Fruit fly (Drosophila melanogaster): ENCODE data around the gene fabp.

Gene fabp

dm6 chr3R:11557492-11557965, 9.3 kb downstream of the fabp start, which contains the start of gene CG10898 (continued):
- TF ChIP-seq CG1024 (GFP tag; IDR thresholded peaks at IDR 0.05) (peak; percentile 80), CG4360 (GFP tag; IDR thresholded peaks at IDR 0.05) (0 out of 2 replicates have a peak, but pooled peaks have one; percentile 32), prd (optimal IDR thresholded peaks at IDR 0.05) (no peak), prd (GFP tag; IDR thresholded peaks at IDR 0.05) (peak; percentile 89), CG7556 (GFP tag; optimal IDR thresholded peaks at IDR 0.05) (peak; percentile 60), ara (GFP tag; IDR thresholded peaks at IDR 0.05) (peak; percentile 76), CG12769 (tag; optimal IDR thresholded peaks at IDR 0.05) (peak; percentile 84), CG1602 (GFP tag; optimal IDR thresholded peaks at IDR 0.05) (peak; percentile 74), Nf-YB (GFP tag; optimal IDR thresholded peaks at IDR 0.05) (peak; percentile 42), CoRest (tag; optimal IDR thresholded peaks at IDR 0.05) (peak; percentile 89), crp (GFP tag; optimal IDR thresholded peaks at IDR 0.05) (peak in 1 of 2 experiments; percentile 60), zfh1 (GFP tag; IDR thresholded peaks at IDR 0.05) (peak; percentile 87), Gsc (GFP tag; IDR thresholded peaks at IDR 0.05) (peak; percentile 42; the same call in 1 of the 2 replicates), CG11247 (GFP tag; IDR thresholded peaks at IDR 0.05) (peak; percentile 79), Atf6 (GFP tag; IDR thresholded peaks at IDR 0.05) (peak; percentile 87), CG9932 (GFP tag; IDR thresholded peaks at IDR 0.05) (peak; percentile 91), CG9876 (GFP tag; optimal IDR thresholded peaks at IDR 0.05) (peak; percentile 73), CG30431 (GFP tag; optimal IDR thresholded peaks at IDR 0.05) (peak; percentile 61), hth (optimal IDR thresholded peaks at IDR 0.05) (no peak), CG14050 (GFP tag; IDR thresholded peaks at IDR 0.05) (peak; percentile 79), Pdp1 (GFP tag; optimal IDR thresholded peaks at IDR 0.05) (peak; percentile 81 to 89), tx (GFP tag; optimal IDR thresholded peaks at IDR 0.05) (peak; percentile 86), CG14014 (GFP tag; IDR thresholded peaks at IDR 0.05) (peak; percentile 79; the same call in 1 of the 2 replicates), yki (optimal IDR thresholded peaks at IDR 0.05) (no peak), Meics (GFP tag; optimal IDR thresholded peaks at IDR 0.05) (peak; percentile 74), Kr (GFP tag; optimal IDR thresholded peaks at IDR 0.05) (no peak), Dbx (GFP tag; IDR thresholded peaks at IDR 0.05) (peak; percentile 83), sug (tag; optimal IDR thresholded peaks at IDR 0.05) (peak; percentile 74), nmo (GFP tag; optimal IDR thresholded peaks at IDR 0.05) (peak; percentile 93), CG3726 (GFP tag; IDR thresholded peaks at IDR 0.05) (peak; percentile 82), btn (GFP tag; optimal IDR thresholded peaks at IDR 0.05) (peak; percentile 13), CG33557 (GFP tag; optimal IDR thresholded peaks at IDR 0.05) (peak; percentile 40), CG7271 (tag; optimal IDR thresholded peaks at IDR 0.05) (peak; percentile 25), pb (GFP tag; optimal IDR thresholded peaks at IDR 0.05) (peak; percentile 61), CG7372 (GFP tag; IDR thresholded peaks at IDR 0.05) (peak; percentile 77), chn (GFP tag; optimal IDR thresholded peaks at IDR 0.05) (peak; percentile 85), CG32532 (GFP tag; IDR thresholded peaks at IDR 0.05) (peak; percentile 90), CG16815 (GFP tag; optimal IDR thresholded peaks at IDR 0.05) (peak; percentile 64), CG2875 (GFP tag; optimal IDR thresholded peaks at IDR 0.05) (peak; percentile 39), D19A (tag; optimal IDR thresholded peaks at IDR 0.05) (peak; percentile 44), amos (GFP tag; IDR thresholded peaks at IDR 0.05; ENCODE audit: partially characterized antibody) (0 out of 2 replicates have a peak, but pooled peaks have one; percentile 6), CG10209 (GFP tag; optimal IDR thresholded peaks at IDR 0.05) (peak; percentile 76), CG9817 (tag; optimal IDR thresholded peaks at IDR 0.05) (peak; percentile 90), ind (GFP tag; optimal IDR thresholded peaks at IDR 0.05) (peak; percentile 89), otp (GFP tag; IDR thresholded peaks at IDR 0.05) (peak; percentile 88), CG17612 (GFP tag; IDR thresholded peaks at IDR 0.05) (peak; percentile 74), hkb (optimal IDR thresholded peaks at IDR 0.05) (peak; percentile 41), hkb (GFP tag; IDR thresholded peaks at IDR 0.05) (peak; percentile 88), NC2β (GFP tag; optimal IDR thresholded peaks at IDR 0.05) (peak; percentile 80), MBD-R2 (GFP tag; IDR thresholded peaks at IDR 0.05) (peak; percentile 96), az2 (GFP tag; optimal IDR thresholded peaks at IDR 0.05) (peak; percentile 82), Lim3 (GFP tag; IDR thresholded peaks at IDR 0.05) (no peak)
